Fruit fly (Drosophila melanogaster) Kc167 (cell line): ENCODE data around the gene Cyp4g1.

Source experiments
- Myc ChIP-seq: fragments of >200 bp; optimal IDR thresholded peaks from 2 replicates; lab custom pipeline; 2017; ENCODE audit warnings: missing external identifiers
- Sin3A ChIP-seq: fragments of >200 bp; optimal IDR thresholded peaks from 2 replicates; lab custom pipeline; 2018; ENCODE audit warnings: missing external identifiers
- insv ChIP-seq: fragments of >200 bp; optimal IDR thresholded peaks from 3 replicates; lab custom pipeline; 2018; ENCODE audit warnings: missing external identifiers

DNA sequence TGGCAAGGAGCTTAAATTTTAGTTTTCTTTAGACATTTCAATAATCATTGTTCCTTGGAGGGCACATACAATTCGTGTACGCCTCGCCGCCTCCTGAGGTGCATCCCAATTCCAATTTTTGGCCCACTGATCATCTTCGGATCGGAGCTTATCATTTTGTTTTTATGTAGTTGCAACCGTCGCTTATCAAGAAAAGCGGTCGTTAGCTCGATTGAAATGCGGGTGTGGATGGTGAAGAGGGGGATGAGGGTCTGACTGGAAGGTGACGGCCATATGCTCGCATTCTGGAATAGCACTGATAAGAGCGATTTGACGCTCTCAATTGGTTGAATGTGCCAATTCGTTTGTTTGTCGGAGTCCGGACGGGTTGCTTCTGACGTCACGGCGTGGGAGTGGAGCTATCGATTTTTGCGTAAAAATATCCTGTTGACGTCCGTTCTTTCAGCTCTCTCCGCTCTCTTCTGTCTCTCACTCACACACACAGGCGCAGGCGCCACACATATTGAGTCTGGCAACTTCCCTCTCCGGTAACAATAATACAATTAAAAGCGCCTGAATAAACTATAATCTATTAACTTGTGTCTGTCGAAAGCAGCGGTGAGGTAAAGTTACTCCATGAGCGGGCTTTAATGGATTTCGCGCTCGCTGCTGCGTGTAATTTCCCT is 29.9 kb upstream of the Cyp4g1 start:
- TF ChIP-seq Myc (lab: Kevin White, UChicago) (no peak), Sin3A (lab: Kevin White, UChicago) (no peak), insv (no peak)
